Worm (Caenorhabditis elegans): ENCODE measurements around the gene nhr-258.
A peak's percentile ranks its signal among the peaks of the same experiment; 100 is the strongest.

nhr-258 gene

ce11 chrIV:8036492-8036891 lies 8.2 kb upstream of the nhr-258 start:
- no peak for TF ChIP-seq skn-1 (tag; optimal IDR thresholded peaks at IDR 0.05)
- TF ChIP-seq dmd-4 (tag; optimal IDR thresholded peaks at IDR 0.05), result no peak
- TF ChIP-seq lin-11 (tag; optimal IDR thresholded peaks at IDR 0.05), result no peak
- TF ChIP-seq fos-1 (tag; optimal IDR thresholded peaks at IDR 0.05), result peak; percentile 49
- no peak for TF ChIP-seq sem-4 (tag; optimal IDR thresholded peaks at IDR 0.05)
- TF ChIP-seq ama-1 (optimal IDR thresholded peaks at IDR 0.05), result no peak
- no peak for TF ChIP-seq Y55F3AM.14 (GFP tag; optimal IDR thresholded peaks at IDR 0.05)
- TF ChIP-seq sma-9 (GFP tag; optimal IDR thresholded peaks at IDR 0.05), result peak; percentile 83
- TF ChIP-seq sma-9 (tag; optimal IDR thresholded peaks at IDR 0.05), result no peak
- peak; percentile 75 for TF ChIP-seq blmp-1 (tag; optimal IDR thresholded peaks at IDR 0.05; ENCODE audit: insufficient read depth)
- TF ChIP-seq zag-1 (tag; optimal IDR thresholded peaks at IDR 0.05), result no peak
- TF ChIP-seq crh-2 (tag; optimal IDR thresholded peaks at IDR 0.05), result peak; percentile 48
- TF ChIP-seq C34F6.9 (tag; optimal IDR thresholded peaks at IDR 0.05), result peak; percentile 14
- no peak for TF ChIP-seq ZK546.5 (tag; optimal IDR thresholded peaks at IDR 0.05)
- TF ChIP-seq sma-3 (GFP tag; optimal IDR thresholded peaks at IDR 0.05), result peak; percentile 60
- peak; percentile 16 for TF ChIP-seq nhr-129 (tag; optimal IDR thresholded peaks at IDR 0.05)
- peak in 1 of 2 experiments; percentile 13 for TF ChIP-seq lsy-2 (tag; optimal IDR thresholded peaks at IDR 0.05)
- no peak for TF ChIP-seq ztf-11 (tag; optimal IDR thresholded peaks at IDR 0.05)
- TF ChIP-seq lin-13 (GFP tag; optimal IDR thresholded peaks at IDR 0.05), result no peak
- TF ChIP-seq unc-39 (tag; optimal IDR thresholded peaks at IDR 0.05), result no peak
- TF ChIP-seq nhr-21 (tag; optimal IDR thresholded peaks at IDR 0.05), result peak; percentile 51
- TF ChIP-seq mbf-1 (tag; optimal IDR thresholded peaks at IDR 0.05), result no peak
- no peak for TF ChIP-seq nhr-23 (tag; optimal IDR thresholded peaks at IDR 0.05)
- no peak for TF ChIP-seq snpc-4 (tag; optimal IDR thresholded peaks at IDR 0.05)
- peak; percentile 28 for TF ChIP-seq egl-27 (tag; optimal IDR thresholded peaks at IDR 0.05)
- peak; percentile 33 for TF ChIP-seq elt-1 (tag; optimal IDR thresholded peaks at IDR 0.05)
- peak; percentile 67 for TF ChIP-seq ceh-16 (tag; optimal IDR thresholded peaks at IDR 0.05)
- peak; percentile 89 for TF ChIP-seq nhr-25 (tag; optimal IDR thresholded peaks at IDR 0.05)
- no peak for TF ChIP-seq peb-1 (tag; optimal IDR thresholded peaks at IDR 0.05)

- TF ChIP-seq dmd-4 (tag; optimal IDR thresholded peaks at IDR 0.05), result no peak
- TF ChIP-seq crh-2 (tag; optimal IDR thresholded peaks at IDR 0.05), result peak; percentile 57
- no peak for TF ChIP-seq mbf-1 (tag; optimal IDR thresholded peaks at IDR 0.05)
- TF ChIP-seq ceh-82 (tag; optimal IDR thresholded peaks at IDR 0.05), result no peak
- TF ChIP-seq nhr-11 (tag; optimal IDR thresholded peaks at IDR 0.05), result no peak
- TF ChIP-seq nhr-25 (tag; optimal IDR thresholded peaks at IDR 0.05), result no peak
- TF ChIP-seq nhr-237 (tag; optimal IDR thresholded peaks at IDR 0.05), result no peak
- TF ChIP-seq F13H6.1 (tag; optimal IDR thresholded peaks at IDR 0.05), result peak; percentile 55
- TF ChIP-seq sma-3 (GFP tag; optimal IDR thresholded peaks at IDR 0.05), result no peak
- no peak for TF ChIP-seq ceh-16 (tag; optimal IDR thresholded peaks at IDR 0.05)
- no peak for TF ChIP-seq snpc-4 (tag; optimal IDR thresholded peaks at IDR 0.05)
- TF ChIP-seq sem-4 (tag; optimal IDR thresholded peaks at IDR 0.05), result no peak
- TF ChIP-seq C34F6.9 (tag; optimal IDR thresholded peaks at IDR 0.05), result peak; percentile 64
- peak in 1 of 2 experiments; percentile 49 for TF ChIP-seq mdl-1 (tag; optimal IDR thresholded peaks at IDR 0.05)
- TF ChIP-seq blmp-1 (tag; optimal IDR thresholded peaks at IDR 0.05; ENCODE audit: insufficient read depth), result no peak
- TF ChIP-seq egl-27 (tag; optimal IDR thresholded peaks at IDR 0.05), result no peak
- no peak for TF ChIP-seq nhr-6 (tag; optimal IDR thresholded peaks at IDR 0.05)
- no peak for TF ChIP-seq nhr-23 (tag; optimal IDR thresholded peaks at IDR 0.05)
- TF ChIP-seq elt-3 (tag; optimal IDR thresholded peaks at IDR 0.05), result no peak
- no peak for TF ChIP-seq aly-2 (tag; optimal IDR thresholded peaks at IDR 0.05)
- TF ChIP-seq Y55F3AM.14 (GFP tag; optimal IDR thresholded peaks at IDR 0.05), result peak; percentile 8
- TF ChIP-seq zag-1 (tag; optimal IDR thresholded peaks at IDR 0.05), result peak; percentile 53
- no peak for TF ChIP-seq unc-39 (tag; optimal IDR thresholded peaks at IDR 0.05)
- no peak for TF ChIP-seq alr-1 (tag; optimal IDR thresholded peaks at IDR 0.05)
- peak; percentile 25 to 53 for TF ChIP-seq lsy-2 (tag; optimal IDR thresholded peaks at IDR 0.05)
- no peak for TF ChIP-seq lin-39 (tag; optimal IDR thresholded peaks at IDR 0.05)
- peak; percentile 28 for TF ChIP-seq mab-5 (tag; optimal IDR thresholded peaks at IDR 0.05)
- no peak for TF ChIP-seq ama-1 (optimal IDR thresholded peaks at IDR 0.05)
- TF ChIP-seq R02D3.7 (tag; optimal IDR thresholded peaks at IDR 0.05), result no peak
- TF ChIP-seq elt-1 (tag; optimal IDR thresholded peaks at IDR 0.05), result no peak
- peak; percentile 36 for TF ChIP-seq nhr-129 (tag; optimal IDR thresholded peaks at IDR 0.05)
- no peak for TF ChIP-seq fos-1 (tag; optimal IDR thresholded peaks at IDR 0.05)
- no peak for TF ChIP-seq nhr-12 (tag; optimal IDR thresholded peaks at IDR 0.05)
- peak; percentile 29 for TF ChIP-seq lin-13 (GFP tag; optimal IDR thresholded peaks at IDR 0.05)
- no peak for TF ChIP-seq peb-1 (tag; optimal IDR thresholded peaks at IDR 0.05)
- TF ChIP-seq nhr-21 (tag; optimal IDR thresholded peaks at IDR 0.05), result no peak
- no peak for TF ChIP-seq ztf-1 (GFP tag; conservative IDR thresholded peaks at IDR 0.05)
- no peak for TF ChIP-seq ztf-11 (tag; optimal IDR thresholded peaks at IDR 0.05)
- no peak for TF ChIP-seq ZK546.5 (tag; optimal IDR thresholded peaks at IDR 0.05)
- TF ChIP-seq ztf-4 (tag; optimal IDR thresholded peaks at IDR 0.05), result no peak
- no peak for TF ChIP-seq nhr-10 (tag; optimal IDR thresholded peaks at IDR 0.05)
- no peak for TF ChIP-seq nhr-77 (tag; optimal IDR thresholded peaks at IDR 0.05)
- no peak for TF ChIP-seq lin-11 (tag; optimal IDR thresholded peaks at IDR 0.05)
- peak; percentile 65 for TF ChIP-seq unc-55 (GFP tag; optimal IDR thresholded peaks at IDR 0.05)
- TF ChIP-seq sma-9 (GFP tag; optimal IDR thresholded peaks at IDR 0.05), result peak; percentile 24
- TF ChIP-seq sma-9 (tag; optimal IDR thresholded peaks at IDR 0.05), result no peak
- TF ChIP-seq unc-62 (GFP tag; optimal IDR thresholded peaks at IDR 0.05), result no peak
These were observed 4.0 kb upstream of the nhr-258 start for ce11 chrIV:8040610-8041317.

All from whole organism, L2 larva.